Worm (Caenorhabditis elegans): ENCODE measurements around the gene sftd-3.

Gene sftd-3

ce11 chrII:9001743-9002222 lies 37.8 kb upstream of the sftd-3 start, which contains the start of gene F44G4.6:
Gene F44G4.6, minus strand, starts transcription at chrII:9001793.
- no peak for TF ChIP-seq ceh-82 (tag; optimal IDR thresholded peaks at IDR 0.05)
- no peak for TF ChIP-seq nhr-12 (tag; optimal IDR thresholded peaks at IDR 0.05)
- TF ChIP-seq nhr-11 (tag; optimal IDR thresholded peaks at IDR 0.05): no peak
- TF ChIP-seq lsy-12 (tag; optimal IDR thresholded peaks at IDR 0.05): no peak
- no peak for TF ChIP-seq nhr-67 (tag; optimal IDR thresholded peaks at IDR 0.05)
- TF ChIP-seq daf-12 (tag; optimal IDR thresholded peaks at IDR 0.05): no peak
- TF ChIP-seq ceh-16 (tag; optimal IDR thresholded peaks at IDR 0.05): no peak
- TF ChIP-seq unc-62 (GFP tag; optimal IDR thresholded peaks at IDR 0.05): no peak
- TF ChIP-seq ztf-4 (tag; optimal IDR thresholded peaks at IDR 0.05): no peak
- no peak for TF ChIP-seq ama-1 (optimal IDR thresholded peaks at IDR 0.05)
- no peak for TF ChIP-seq ceh-9 (tag; optimal IDR thresholded peaks at IDR 0.05)
- no peak for TF ChIP-seq elt-1 (tag; optimal IDR thresholded peaks at IDR 0.05)
- TF ChIP-seq nhr-43 (tag; optimal IDR thresholded peaks at IDR 0.05; ENCODE audit: poor library complexity, severe bottlenecking): no peak
- no peak for TF ChIP-seq hmg-11 (tag; optimal IDR thresholded peaks at IDR 0.05)
- no peak for TF ChIP-seq nhr-237 (tag; optimal IDR thresholded peaks at IDR 0.05)
- TF ChIP-seq lin-39 (tag; optimal IDR thresholded peaks at IDR 0.05): no peak
- no peak for TF ChIP-seq snpc-4 (tag; optimal IDR thresholded peaks at IDR 0.05)

ce11 chrII:9000331-9000730 lies 36.4 kb upstream of the sftd-3 start, which contains the start of gene F44G4.5:
Gene F44G4.5, minus strand, starts transcription at chrII:9000431.
- no peak for TF ChIP-seq ceh-28 (tag; optimal IDR thresholded peaks at IDR 0.05)
- TF ChIP-seq lin-15B (tag; optimal IDR thresholded peaks at IDR 0.05): no peak
- no peak for TF ChIP-seq egl-5 (tag; optimal IDR thresholded peaks at IDR 0.05)
- TF ChIP-seq elt-1 (tag; optimal IDR thresholded peaks at IDR 0.05): no peak
- no peak for TF ChIP-seq unc-39 (tag; optimal IDR thresholded peaks at IDR 0.05)
- no peak for TF ChIP-seq fkh-10 (GFP tag; optimal IDR thresholded peaks at IDR 0.05)
- no peak for TF ChIP-seq nhr-77 (tag; optimal IDR thresholded peaks at IDR 0.05)
- TF ChIP-seq ceh-82 (tag; optimal IDR thresholded peaks at IDR 0.05): no peak

- TF ChIP-seq pha-4 (tag; optimal IDR thresholded peaks at IDR 0.05): peak; percentile 51
- TF ChIP-seq nfya-1 (tag; optimal IDR thresholded peaks at IDR 0.05; ENCODE audit: insufficient read depth): peak; percentile 66
- no peak for TF ChIP-seq elt-3 (tag; optimal IDR thresholded peaks at IDR 0.05)
- no peak for TF ChIP-seq mml-1 (tag; optimal IDR thresholded peaks at IDR 0.05)
These were observed 33.5 kb upstream of the sftd-3 start, which contains the start of the genes F44G4.3 and tdp-1 for ce11 chrII:8997479-8997878. Gene F44G4.3, minus strand, starts transcription at chrII:8997662. Gene tdp-1, plus strand, starts transcription at chrII:8997825.

- TF ChIP-seq eor-1 (tag; optimal IDR thresholded peaks at IDR 0.05): no peak
These were observed 32.1 kb upstream of the sftd-3 start, which contains the start of gene ndub-2 for ce11 chrII:8996064-8996463. Gene ndub-2, plus strand, starts transcription at chrII:8996364.

ce11 chrII:8994336-8994735 lies 30.4 kb upstream of the sftd-3 start, which contains the start of gene F44G4.1:
Gene F44G4.1, plus strand, starts transcription at chrII:8994636.
- no peak for TF ChIP-seq tbx-2 (tag; optimal IDR thresholded peaks at IDR 0.05)
- TF ChIP-seq ZK546.5 (tag; optimal IDR thresholded peaks at IDR 0.05): no peak
- no peak for TF ChIP-seq lsy-12 (tag; optimal IDR thresholded peaks at IDR 0.05)
- no peak for TF ChIP-seq nhr-23 (tag; optimal IDR thresholded peaks at IDR 0.05)

ce11 chrII:8992780-8993179 lies 28.8 kb upstream of the sftd-3 start, which contains the start of gene ooc-5:
Gene ooc-5, plus strand, starts transcription at chrII:8993160.
- TF ChIP-seq eor-1 (tag; optimal IDR thresholded peaks at IDR 0.05) (no peak), nfya-1 (tag; optimal IDR thresholded peaks at IDR 0.05; ENCODE audit: insufficient read depth) (peak; percentile 42), elt-3 (tag; optimal IDR thresholded peaks at IDR 0.05) (no peak), fkh-2 (tag; optimal IDR thresholded peaks at IDR 0.05) (no peak), lsy-12 (tag; optimal IDR thresholded peaks at IDR 0.05) (no peak), nhr-11 (tag; optimal IDR thresholded peaks at IDR 0.05) (no peak), nhr-23 (tag; optimal IDR thresholded peaks at IDR 0.05) (no peak), fos-1 (tag; optimal IDR thresholded peaks at IDR 0.05) (no peak), ztf-4 (tag; optimal IDR thresholded peaks at IDR 0.05) (no peak), ceh-28 (tag; optimal IDR thresholded peaks at IDR 0.05) (no peak), ceh-16 (tag; optimal IDR thresholded peaks at IDR 0.05) (no peak), egl-5 (tag; optimal IDR thresholded peaks at IDR 0.05) (peak; percentile 44), mdl-1 (tag; optimal IDR thresholded peaks at IDR 0.05) (no peak), pha-4 (tag; optimal IDR thresholded peaks at IDR 0.05) (peak; percentile 44), hmg-11 (tag; optimal IDR thresholded peaks at IDR 0.05) (no peak), skn-1 (tag; optimal IDR thresholded peaks at IDR 0.05) (no peak), egl-27 (tag; optimal IDR thresholded peaks at IDR 0.05) (no peak), daf-12 (tag; optimal IDR thresholded peaks at IDR 0.05) (no peak), nhr-77 (tag; optimal IDR thresholded peaks at IDR 0.05) (no peak), elt-1 (tag; optimal IDR thresholded peaks at IDR 0.05) (no peak), lin-39 (tag; optimal IDR thresholded peaks at IDR 0.05) (no peak)
